Fruit fly (Drosophila melanogaster) whole organism, wandering third instar larva: ENCODE data around the gene CG7992.

Source experiments
- Abd-B ChIP-seq: fragments of >200 bp; optimal IDR thresholded peaks from 2 replicates; lab custom pipeline; 2017; ENCODE audit warnings: missing biosample characterization, missing genetic modification characterization
- CrebA ChIP-seq: fragments of 200-800 bp; sonication (Bioruptor generic); optimal IDR thresholded peaks from 2 replicates; lab custom pipeline; 2016; ENCODE audit warnings: missing biosample characterization, mild to moderate bottlenecking, missing genetic modification characterization, borderline replicate concordance
- Dfd ChIP-seq: fragments of >200 bp; optimal IDR thresholded peaks from 2 replicates; lab custom pipeline; 2017; ENCODE audit warnings: missing biosample characterization, missing genetic modification characterization
- HLH106 ChIP-seq: fragments of 200-800 bp; optimal IDR thresholded peaks from 3 replicates; lab custom pipeline; 2019; ENCODE audit warnings: missing biosample characterization, mild to moderate bottlenecking, missing genetic modification characterization, moderate library complexity
- Hnf4 ChIP-seq: fragments of 200-800 bp; sonication (Bioruptor generic); optimal IDR thresholded peaks from 2 replicates; lab custom pipeline; 2016; ENCODE audit warnings: missing biosample characterization, mild to moderate bottlenecking, missing genetic modification characterization
- Hr78 ChIP-seq: fragments of >200 bp; optimal IDR thresholded peaks from 2 replicates; lab custom pipeline; 2017; ENCODE audit warnings: missing biosample characterization, missing genetic modification characterization
- Myc ChIP-seq: fragments of >200 bp; optimal IDR thresholded peaks from 2 replicates; lab custom pipeline; 2017
- OdsH ChIP-seq: fragments of 200-800 bp; sonication (Bioruptor generic); optimal IDR thresholded peaks from 2 replicates; lab custom pipeline; 2016; ENCODE audit warnings: missing biosample characterization, mild to moderate bottlenecking, missing genetic modification characterization
- Rel ChIP-seq, 2 experiments: fragments of 200-800 bp; sonication (Bioruptor generic) in 1 of 2; optimal IDR thresholded peaks; 2 replicates in 1 of 2; 3 replicates in 1 of 2; lab custom pipeline; 2016 to 2019; ENCODE audit warnings: mild to moderate bottlenecking in 2 of 2, missing biosample characterization in 2 of 2, missing genetic modification characterization in 2 of 2, moderate library complexity in 1 of 2
- Sp1 ChIP-seq: fragments of 200-800 bp; sonication (Bioruptor generic); optimal IDR thresholded peaks from 3 replicates; lab custom pipeline; 2019; ENCODE audit warnings: missing biosample characterization, mild to moderate bottlenecking, missing genetic modification characterization, moderate library complexity
- Vsx2 ChIP-seq: fragments of 200-300, 225-300 bp; sonication (Bioruptor generic); optimal IDR thresholded peaks from 2 replicates; lab custom pipeline; 2018; ENCODE audit warnings: missing biosample characterization, missing genetic modification characterization; ENCODE audit not compliant: partially characterized antibody
- dl ChIP-seq, 2 experiments: fragments of 175-275, 200-275 bp in 1 of 2; fragments of 200-275 bp in 1 of 2; sonication (Bioruptor generic); optimal IDR thresholded peaks; lab custom pipeline; 2018; ENCODE audit warnings: mild to moderate bottlenecking in 2 of 2, missing biosample characterization in 2 of 2, missing genetic modification characterization in 2 of 2, moderate library complexity in 2 of 2; ENCODE audit not compliant: partially characterized antibody in 2 of 2, insufficient read depth in 1 of 2
- dmrt93B ChIP-seq: fragments of 200-800 bp; sonication (Bioruptor generic); optimal IDR thresholded peaks from 2 replicates; lab custom pipeline; 2018; ENCODE audit warnings: missing biosample characterization, mild to moderate bottlenecking, missing genetic modification characterization
- dsf ChIP-seq: sonication (Bioruptor generic); optimal IDR thresholded peaks from 2 replicates; lab custom pipeline; 2016; ENCODE audit warnings: missing biosample characterization, missing genetic modification characterization, borderline replicate concordance
- ey ChIP-seq: fragments of 200-800 bp; sonication (Bioruptor generic); optimal IDR thresholded peaks from 2 replicates; lab custom pipeline; 2016; ENCODE audit warnings: missing biosample characterization, missing genetic modification characterization
- fru ChIP-seq: fragments of 200-800 bp; sonication (Bioruptor generic); optimal IDR thresholded peaks from 3 replicates; lab custom pipeline; 2016; ENCODE audit warnings: missing biosample characterization, mild to moderate bottlenecking, missing genetic modification characterization
- h ChIP-seq: fragments of 200-800 bp; sonication (Bioruptor generic); optimal IDR thresholded peaks from 3 replicates; lab custom pipeline; 2016; ENCODE audit warnings: missing biosample characterization, mild to moderate bottlenecking, missing genetic modification characterization
- jim ChIP-seq: fragments of 175-275, 200-325 bp; sonication (Bioruptor generic); optimal IDR thresholded peaks from 2 replicates; lab custom pipeline; 2016; ENCODE audit warnings: missing biosample characterization, mild to moderate bottlenecking, missing genetic modification characterization
- lola ChIP-seq: fragments of >200 bp; optimal IDR thresholded peaks from 2 replicates; lab custom pipeline; 2017; ENCODE audit warnings: missing biosample characterization, missing genetic modification characterization
- psq ChIP-seq: fragments of 200-800 bp; sonication (Bioruptor generic); optimal IDR thresholded peaks from 3 replicates; lab custom pipeline; 2017; ENCODE audit warnings: missing biosample characterization, mild to moderate bottlenecking, missing genetic modification characterization, moderate library complexity
- rgr ChIP-seq: fragments of 200-800 bp; sonication (Bioruptor generic); optimal IDR thresholded peaks from 3 replicates; lab custom pipeline; 2016; ENCODE audit warnings: missing biosample characterization, mild to moderate bottlenecking, missing genetic modification characterization
- sage ChIP-seq: fragments of 200-800 bp; sonication (Bioruptor generic); optimal IDR thresholded peaks from 2 replicates; lab custom pipeline; 2016; ENCODE audit warnings: missing biosample characterization, mild to moderate bottlenecking, missing genetic modification characterization
- sv ChIP-seq: fragments of 200-800 bp; sonication (Bioruptor generic); optimal IDR thresholded peaks from 3 replicates; lab custom pipeline; 2016; ENCODE audit warnings: missing biosample characterization, missing genetic modification characterization
- tai ChIP-seq: sonication (Bioruptor generic); optimal IDR thresholded peaks from 2 replicates; lab custom pipeline; 2016; ENCODE audit warnings: missing biosample characterization, missing genetic modification characterization

The CG7992 gene

DNA sequence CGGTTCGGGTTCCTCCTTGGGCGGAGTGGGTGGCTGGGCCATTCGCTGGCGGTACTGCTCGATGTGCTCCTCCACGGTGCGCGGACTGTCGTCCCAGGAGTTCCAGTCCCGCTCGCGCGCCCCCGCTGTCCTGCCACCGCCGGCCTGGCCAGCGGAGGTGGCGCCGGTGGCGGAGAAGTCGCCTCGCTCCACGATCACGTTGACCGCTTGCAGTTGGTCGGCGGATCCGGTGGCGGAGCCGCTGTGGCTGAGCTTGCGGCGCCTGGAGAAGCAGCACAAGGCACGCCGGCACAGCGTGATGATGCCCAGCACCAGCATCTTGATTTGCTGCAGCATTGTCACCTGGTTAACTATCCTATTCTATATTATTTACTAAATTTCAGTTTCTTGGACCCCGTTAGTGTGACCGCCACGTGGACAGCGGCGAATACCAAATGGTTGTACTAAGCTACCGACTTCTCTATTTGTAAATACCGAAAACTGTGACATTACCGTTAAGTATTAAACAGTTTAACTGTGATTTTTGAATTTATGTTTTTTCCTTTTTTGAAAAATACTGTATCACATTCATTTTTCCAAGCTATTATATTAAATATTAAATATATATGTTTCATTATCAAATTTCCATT is 29.6 kb upstream of the CG7992 start, which contains the start of the genes CG32537 and CG32536:
CG32537 (minus strand) TSS at position 51 of the 629 bp plus-strand sequence.
CG32536 (minus strand) TSS at position 410 of the 629 bp plus-strand sequence.
- TF ChIP-seq Rel (GFP tag; optimal IDR thresholded peaks at IDR 0.05; lab: Kevin White, UChicago) (no peak), Rel (tag; optimal IDR thresholded peaks at IDR 0.05; lab: Kevin White, UChicago) (no peak), Dfd (GFP tag; lab: Kevin White, UChicago) (no peak), jim (GFP tag; lab: Kevin White, UChicago) (no peak), dl (GFP tag; optimal IDR thresholded peaks at IDR 0.05; lab: Kevin White, UChicago; ENCODE audit: insufficient read depth in 1 of 2, partially characterized antibody in 2 of 2) (no peak), OdsH (no peak), psq (GFP tag; lab: Kevin White, UChicago) (no peak), lola (no peak), dmrt93B (GFP tag; lab: Kevin White, UChicago) (no peak), Sp1 (GFP tag; lab: Kevin White, UChicago) (no peak), h (no peak)

DNA sequence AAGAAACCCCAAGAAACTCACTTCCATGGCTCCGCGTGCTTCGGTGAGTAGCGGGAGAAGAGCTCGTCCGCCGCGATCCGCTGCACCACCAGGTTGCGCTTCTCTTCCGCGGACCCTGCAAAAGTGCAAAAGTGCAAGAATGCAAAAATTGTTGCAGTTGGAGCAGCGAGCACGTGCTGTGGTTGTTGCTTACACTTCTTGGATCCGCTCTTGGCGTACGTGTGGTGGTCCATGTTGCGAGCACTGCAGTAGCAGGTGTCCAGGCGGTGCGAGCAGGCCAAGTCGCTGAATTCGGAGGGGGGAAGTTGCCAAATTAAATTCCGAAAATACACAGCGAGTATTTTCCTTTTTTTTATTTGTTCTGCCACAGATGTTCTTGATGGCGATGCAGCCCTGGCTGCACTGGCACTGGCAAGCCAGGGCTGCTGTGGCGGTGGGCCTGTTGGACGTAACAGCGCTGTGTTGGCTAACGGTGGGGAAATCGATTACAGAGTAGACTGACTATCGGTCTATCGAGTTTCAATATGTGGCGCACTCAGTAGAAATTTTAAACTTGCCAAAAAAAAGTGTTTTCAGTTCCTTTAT is 21.5 kb upstream of the CG7992 start, which contains the start of gene CG8010:
CG8010 (minus strand) TSS at position 413 of the 585 bp plus-strand sequence.
- TF ChIP-seq Hr78 (GFP tag; lab: Kevin White, UChicago) (no peak), jim (GFP tag; lab: Kevin White, UChicago) (peak; percentile 36), Vsx2 (GFP tag; lab: Kevin White, UChicago) (no peak), fru (GFP tag; lab: Kevin White, UChicago) (no peak), sv (GFP tag; lab: Kevin White, UChicago) (no peak), OdsH (peak; percentile 25), Myc (lab: Kevin White, UChicago) (no peak), rgr (no peak), dl (GFP tag; optimal IDR thresholded peaks at IDR 0.05; lab: Kevin White, UChicago; ENCODE audit: insufficient read depth in 1 of 2, partially characterized antibody in 2 of 2) (no peak), sage (GFP tag; lab: Kevin White, UChicago) (no peak), Sp1 (GFP tag; lab: Kevin White, UChicago) (no peak), Dfd (GFP tag; lab: Kevin White, UChicago) (no peak), lola (no peak), tai (GFP tag; lab: Kevin White, UChicago) (no peak), Abd-B (GFP tag; lab: Kevin White, UChicago) (no peak), dsf (no peak), psq (GFP tag; lab: Kevin White, UChicago) (no peak), h (no peak), ey (GFP tag; lab: Kevin White, UChicago) (peak; percentile 20), Rel (GFP tag; optimal IDR thresholded peaks at IDR 0.05; lab: Kevin White, UChicago) (no peak), Rel (tag; optimal IDR thresholded peaks at IDR 0.05; lab: Kevin White, UChicago) (peak; percentile 53)

DNA sequence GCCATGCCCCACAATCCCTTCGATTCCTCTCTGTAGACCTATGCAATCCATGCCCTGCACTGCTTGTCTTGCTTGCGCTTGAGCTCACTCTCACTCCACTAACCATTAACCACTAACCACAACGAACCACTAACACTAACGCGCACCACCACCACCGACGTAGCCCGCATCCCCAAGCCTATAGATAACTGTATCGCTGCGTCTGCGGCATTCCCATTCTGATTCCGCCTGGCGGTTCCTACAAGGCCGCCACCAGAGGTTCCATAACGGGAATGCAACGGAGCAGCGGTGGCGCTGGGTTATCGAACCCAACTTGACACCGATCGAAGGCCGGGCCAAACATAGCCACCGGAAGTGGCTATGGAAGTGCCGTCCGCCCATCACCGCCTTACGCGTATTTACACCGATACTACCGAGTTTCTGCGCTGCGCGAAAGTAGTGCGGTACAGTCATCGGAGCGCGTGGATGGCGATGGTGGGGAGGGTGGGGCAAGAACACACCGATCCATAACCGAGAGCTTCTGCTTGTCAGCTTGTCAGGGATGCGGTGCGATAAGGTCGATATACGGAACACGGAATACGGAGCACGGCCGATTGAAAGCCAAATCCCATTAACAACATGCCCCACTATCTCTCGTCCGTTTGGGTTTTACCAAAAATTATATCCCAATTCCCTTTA is 18.9 kb upstream of the CG7992 start:
- TF ChIP-seq dsf (no peak), CrebA (no peak), Hnf4 (GFP tag; lab: Kevin White, UChicago) (no peak), dl (GFP tag; optimal IDR thresholded peaks at IDR 0.05; lab: Kevin White, UChicago; ENCODE audit: insufficient read depth in 1 of 2, partially characterized antibody in 2 of 2) (no peak), rgr (no peak), OdsH (no peak)

DNA sequence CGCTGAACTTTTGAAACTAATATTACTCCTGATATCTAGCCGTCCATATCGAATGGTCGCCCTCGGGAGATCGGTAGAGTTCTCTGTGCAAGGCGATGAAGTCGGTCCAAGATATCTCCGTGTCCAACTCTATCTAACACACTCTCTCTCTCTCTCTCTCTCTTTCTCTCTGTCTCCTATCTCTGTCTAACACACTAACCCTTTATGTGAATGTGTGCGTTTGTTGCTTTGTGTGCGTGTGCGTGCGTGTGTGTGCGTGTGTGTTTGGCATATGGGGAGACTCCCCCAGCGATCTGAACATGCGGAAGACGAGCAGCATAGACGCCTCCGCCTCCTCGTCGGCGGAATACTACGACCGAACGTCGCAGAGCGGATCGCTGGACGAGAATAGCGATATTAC is 17.3 kb upstream of the CG7992 start:
- no peak for TF ChIP-seq rgr
- TF ChIP-seq dmrt93B (GFP tag; lab: Kevin White, UChicago) = no peak
- no peak for TF ChIP-seq HLH106 (tag; lab: Kevin White, UChicago)
- TF ChIP-seq Dfd (GFP tag; lab: Kevin White, UChicago) = no peak
- no peak for TF ChIP-seq dsf

dm6 chrX:19262553-19262952 is 15.5 kb upstream of the CG7992 start:
- TF ChIP-seq HLH106 (tag; lab: Kevin White, UChicago) (peak; percentile 14), ey (GFP tag; lab: Kevin White, UChicago) (no peak)
